Worm (Caenorhabditis elegans) whole organism, mixed stage, embryonic: ENCODE measurements around the gene ZK353.2.

Experiments used
- blmp-1 ChIP-seq: fragments of 150-350 bp; optimal IDR thresholded peaks from 2 replicates; lab custom pipeline; 2014; ENCODE audit warnings: missing biosample characterization, missing genetic modification characterization
- ceh-43 ChIP-seq: fragments of 200-800 bp; sonication (Bioruptor generic); optimal IDR thresholded peaks from 2 replicates; lab custom pipeline; 2018; ENCODE audit warnings: mild to moderate bottlenecking, missing genetic modification characterization, moderate library complexity, missing compliant biosample characterization
- ces-1 ChIP-seq: fragments of 150-350 bp; optimal IDR thresholded peaks from 2 replicates; lab custom pipeline; 2014; ENCODE audit warnings: missing biosample characterization, missing genetic modification reagents, missing genetic modification characterization
- elt-1 ChIP-seq: sonication (generic microtip); optimal IDR thresholded peaks from 2 replicates; lab custom pipeline; 2017; ENCODE audit warnings: missing genetic modification characterization, mild to moderate bottlenecking, missing compliant biosample characterization, antibody characterized with exemption, moderate library complexity, borderline replicate concordance; ENCODE audit not compliant: insufficient read depth
- elt-3 ChIP-seq: fragments of 150-350 bp; optimal IDR thresholded peaks from 2 replicates; lab custom pipeline; 2014; ENCODE audit warnings: missing biosample characterization, missing genetic modification characterization
- lsy-2 ChIP-seq: fragments of 150-350 bp; optimal IDR thresholded peaks from 2 replicates; lab custom pipeline; 2014; ENCODE audit warnings: missing biosample characterization, missing genetic modification characterization
- mep-1 ChIP-seq: fragments of 150-350 bp; optimal IDR thresholded peaks from 2 replicates; lab custom pipeline; 2017; ENCODE audit warnings: missing biosample characterization, missing genetic modification reagents, missing genetic modification characterization, inconsistent platforms
- nhr-12 ChIP-seq: fragments of 150-350 bp; optimal IDR thresholded peaks from 2 replicates; lab custom pipeline; 2014; ENCODE audit warnings: missing biosample characterization, missing genetic modification characterization
- nhr-237 ChIP-seq: fragments of 150-350 bp; optimal IDR thresholded peaks from 2 replicates; lab custom pipeline; 2014; ENCODE audit warnings: missing biosample characterization, missing genetic modification characterization
- snpc-4 ChIP-seq: fragments of 150-350 bp; optimal IDR thresholded peaks from 2 replicates; lab custom pipeline; 2014; ENCODE audit warnings: missing biosample characterization, missing genetic modification characterization

- TF ChIP-seq mep-1 (tag; lab: Kevin White, UChicago), result no peak
- no peak for TF ChIP-seq nhr-12
- TF ChIP-seq ceh-43 (GFP tag; lab: Kevin White, UChicago), result no peak
- no peak for TF ChIP-seq blmp-1 (tag; lab: Kevin White, UChicago)
- no peak for TF ChIP-seq elt-1
- no peak for TF ChIP-seq ces-1 (GFP tag; lab: Kevin White, UChicago)
- no peak for TF ChIP-seq lsy-2
- no peak for TF ChIP-seq nhr-237
- no peak for TF ChIP-seq snpc-4
- TF ChIP-seq elt-3, result no peak
Measured at ce11 chrIII:8375000-8375399, 23.5 kb upstream of the ZK353.2 start, which contains the start of gene met-2.
